Worm (Caenorhabditis elegans) whole organism, late embryonic: ENCODE measurements around the gene K09E2.3.

ENCODE experiments used
- ceh-19 ChIP-seq: fragments of 200-800 bp; sonication (Bioruptor generic); optimal IDR thresholded peaks from 2 replicates; lab custom pipeline; 2018; ENCODE audit warnings: mild to moderate bottlenecking, missing genetic modification characterization, missing compliant biosample characterization
- gmeb-2 ChIP-seq: sonication (generic microtip); optimal IDR thresholded peaks from 2 replicates; lab custom pipeline; 2016; ENCODE audit warnings: missing genetic modification characterization, inconsistent platforms, missing compliant biosample characterization
- lin-11 ChIP-seq: fragments of 200-800 bp; sonication (Bioruptor generic); optimal IDR thresholded peaks from 2 replicates; lab custom pipeline; 2018; ENCODE audit warnings: mild to moderate bottlenecking, missing genetic modification characterization, missing compliant biosample characterization
- odd-2 ChIP-seq: sonication (generic microtip); optimal IDR thresholded peaks from 2 replicates; lab custom pipeline; 2017; ENCODE audit warnings: antibody characterized with exemption, mild to moderate bottlenecking, missing genetic modification characterization, missing compliant biosample characterization
- pha-4 ChIP-seq: fragments of 150-350 bp; optimal IDR thresholded peaks from 2 replicates; lab custom pipeline; 2018; ENCODE audit warnings: missing biosample characterization, missing genetic modification reagents, missing genetic modification characterization
- sdc-2 ChIP-seq: sonication (generic microtip); optimal IDR thresholded peaks from 2 replicates; lab custom pipeline; 2016; ENCODE audit warnings: missing genotype, missing genetic modification characterization, missing compliant biosample characterization
- sox-4 ChIP-seq: sonication (generic microtip); optimal IDR thresholded peaks from 2 replicates; lab custom pipeline; 2017; ENCODE audit warnings: mild to moderate bottlenecking, missing genetic modification characterization, inconsistent platforms, missing compliant biosample characterization

DNA sequence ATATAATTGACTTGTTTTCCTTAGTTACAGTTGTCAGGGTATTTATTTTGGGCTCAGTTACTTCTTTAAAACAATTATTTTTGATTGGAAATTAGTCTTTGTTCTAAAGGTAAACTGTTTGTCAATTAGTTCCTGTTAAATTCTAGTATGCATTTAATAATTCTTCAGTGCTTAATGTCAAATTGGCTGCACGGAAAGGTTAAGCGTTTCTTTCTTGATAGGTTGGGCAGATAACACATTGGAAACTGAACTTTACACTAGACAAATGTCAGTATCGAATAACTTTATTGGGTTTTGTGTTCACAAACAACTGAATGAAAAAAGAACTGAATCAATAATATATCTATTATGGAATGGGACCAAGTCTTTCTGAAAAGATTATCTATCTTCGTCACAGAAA lies 42.0 kb downstream of the K09E2.3 start:
- TF ChIP-seq pha-4 (no peak), sox-4 (tag; lab: Kevin White, UChicago) (no peak), ceh-19 (no peak), lin-11 (tag; lab: Kevin White, UChicago) (no peak), gmeb-2 (no peak), odd-2 (tag; lab: Kevin White, UChicago) (no peak), sdc-2 (tag; lab: Kevin White, UChicago) (no peak)
